Worm (Caenorhabditis elegans): ENCODE results near the gene F45E1.4.

ce11 chrX:8017759-8018158 is 32.0 kb downstream of the F45E1.4 start, which contains the start of gene C34D10.5:
- TF ChIP-seq aly-2 (tag; optimal IDR thresholded peaks at IDR 0.05) (no peak), nhr-12 (tag; optimal IDR thresholded peaks at IDR 0.05) (no peak), elt-3 (tag; optimal IDR thresholded peaks at IDR 0.05) (no peak), elt-2 (tag; optimal IDR thresholded peaks at IDR 0.05) (peak; percentile 60), snpc-4 (tag; optimal IDR thresholded peaks at IDR 0.05) (no peak), ceh-16 (tag; optimal IDR thresholded peaks at IDR 0.05) (no peak)
